Worm (Caenorhabditis elegans) whole organism, young adult: Measurements from ENCODE around the gene K03B8.6.

ENCODE experiments used
- B0035.1 ChIP-seq: sonication (generic microtip); optimal IDR thresholded peaks from 2 replicates; lab custom pipeline; 2016; ENCODE audit warnings: missing genetic modification characterization, mild to moderate bottlenecking, missing compliant biosample characterization, missing genotype, missing genetic modification reagents
- C06A6.2 ChIP-seq: fragments of 200-800 bp; sonication (Bioruptor generic); conservative IDR thresholded peaks from 2 replicates; pipeline ENCODE4 v1.3.6; 2022; ENCODE audit warnings: missing genetic modification characterization, missing compliant biosample characterization
- F22D6.2 ChIP-seq: sonication (generic microtip); optimal IDR thresholded peaks from 2 replicates; lab custom pipeline; 2016; ENCODE audit warnings: mild to moderate bottlenecking, missing genetic modification characterization, missing compliant biosample characterization
- F23B12.7 ChIP-seq: sonication (generic microtip); optimal IDR thresholded peaks from 2 replicates; lab custom pipeline; 2017; ENCODE audit warnings: missing genetic modification characterization, mild to moderate bottlenecking, missing compliant biosample characterization, antibody characterized with exemption, moderate library complexity; ENCODE audit not compliant: insufficient read depth
- F49E8.2 ChIP-seq: sonication (generic microtip); optimal IDR thresholded peaks from 3 replicates; lab custom pipeline; 2017; ENCODE audit warnings: missing genetic modification characterization, mild to moderate bottlenecking, missing compliant biosample characterization, antibody characterized with exemption, moderate library complexity; ENCODE audit not compliant: insufficient read depth
- F52B5.7 ChIP-seq: sonication (generic microtip); optimal IDR thresholded peaks from 2 replicates; lab custom pipeline; 2016; ENCODE audit warnings: mild to moderate bottlenecking, missing genetic modification characterization, missing compliant biosample characterization
- F55B11.4 ChIP-seq: sonication (generic microtip); optimal IDR thresholded peaks from 2 replicates; lab custom pipeline; 2016; ENCODE audit warnings: missing compliant biosample characterization, missing genetic modification characterization, borderline replicate concordance; ENCODE audit not compliant: insufficient read depth
- T07F8.4 ChIP-seq: sonication (generic microtip); optimal IDR thresholded peaks from 2 replicates; lab custom pipeline; 2016; ENCODE audit warnings: mild to moderate bottlenecking, missing genetic modification characterization, moderate library complexity, missing compliant biosample characterization
- Y67H2A.10 ChIP-seq: fragments of 200-800 bp; sonication (Bioruptor generic); conservative IDR thresholded peaks from 2 replicates; pipeline ENCODE4 v1.3.6; 2022; ENCODE audit warnings: missing genetic modification reagents, missing genetic modification characterization, missing compliant biosample characterization
- Y79H2A.3 ChIP-seq: fragments of 200-800 bp; sonication (Bioruptor generic); conservative IDR thresholded peaks from 2 replicates; pipeline ENCODE4 v1.3.6; 2022; ENCODE audit warnings: missing genetic modification reagents, missing genetic modification characterization, missing compliant biosample characterization
- Y95B8A.8 ChIP-seq: fragments of 200-800 bp; sonication (Bioruptor generic); IDR thresholded peaks from 2 replicates; pipeline ENCODE4 v1.3.6; 2022; ENCODE audit warnings: missing genetic modification reagents, missing genetic modification characterization, missing compliant biosample characterization
- ZK185.1 ChIP-seq: sonication (generic microtip); optimal IDR thresholded peaks from 2 replicates; lab custom pipeline; 2016; ENCODE audit warnings: mild to moderate bottlenecking, missing genetic modification characterization, missing compliant biosample characterization; ENCODE audit not compliant: poor library complexity, severe bottlenecking
- aptf-3 ChIP-seq: fragments of 200-800 bp; sonication (Bioruptor generic); IDR thresholded peaks from 2 replicates; pipeline ENCODE4 v1.3.6; 2022; ENCODE audit warnings: missing genetic modification characterization, missing compliant biosample characterization
- atf-7 ChIP-seq: sonication (generic microtip); optimal IDR thresholded peaks from 2 replicates; lab custom pipeline; 2017; ENCODE audit warnings: mild to moderate bottlenecking, missing genetic modification characterization, missing compliant biosample characterization
- athp-1 ChIP-seq: sonication (generic microtip); optimal IDR thresholded peaks from 2 replicates; lab custom pipeline; 2017; ENCODE audit warnings: mild to moderate bottlenecking, missing genetic modification characterization, missing compliant biosample characterization
- attf-3 ChIP-seq: fragments of 200-800 bp; sonication (Bioruptor generic); conservative IDR thresholded peaks from 2 replicates; pipeline ENCODE4 v1.3.6; 2022; ENCODE audit warnings: missing genetic modification reagents, missing genetic modification characterization, missing compliant biosample characterization
- ceh-58 ChIP-seq: fragments of 200-800 bp; sonication (Bioruptor generic); IDR thresholded peaks from 2 replicates; pipeline ENCODE4 v1.3.6; 2022; ENCODE audit warnings: missing genetic modification characterization, missing compliant biosample characterization
- dpff-1 ChIP-seq: sonication (generic microtip); optimal IDR thresholded peaks from 2 replicates; lab custom pipeline; 2017; ENCODE audit warnings: mild to moderate bottlenecking, missing genetic modification characterization, missing compliant biosample characterization
- dpl-1 ChIP-seq: fragments of 150-350 bp; optimal IDR thresholded peaks from 2 replicates; lab custom pipeline; 2014; ENCODE audit warnings: missing biosample characterization, missing genetic modification reagents, missing genetic modification characterization
- efl-1 ChIP-seq: fragments of 150-350 bp; optimal IDR thresholded peaks from 2 replicates; lab custom pipeline; 2014; ENCODE audit warnings: missing biosample characterization, missing genetic modification reagents, missing genetic modification characterization
- egrh-3 ChIP-seq: fragments of 200-800 bp; sonication (Bioruptor generic); IDR thresholded peaks from 2 replicates; pipeline ENCODE4 v1.3.6; 2022; ENCODE audit warnings: missing genetic modification reagents, missing genetic modification characterization, missing compliant biosample characterization
- ekl-4 ChIP-seq: fragments of 200-800 bp; sonication (Bioruptor generic); IDR thresholded peaks from 2 replicates; pipeline ENCODE4 v1.3.6; 2022; ENCODE audit warnings: missing genetic modification reagents, missing genetic modification characterization, missing compliant biosample characterization
- gei-17 ChIP-seq: fragments of 200-800 bp; sonication (Bioruptor generic); optimal IDR thresholded peaks from 2 replicates; lab custom pipeline; 2018; ENCODE audit warnings: mild to moderate bottlenecking, missing genetic modification characterization, missing compliant biosample characterization
- let-607 ChIP-seq, 2 experiments: fragments of 200-800 bp in 1 of 2; sonication (Bioruptor generic) in 1 of 2; sonication (generic microtip) in 1 of 2; optimal IDR thresholded peaks; 2 replicates each; lab custom pipeline; 2016 to 2018; ENCODE audit warnings: mild to moderate bottlenecking in 2 of 2, missing compliant biosample characterization in 2 of 2, missing genetic modification characterization in 2 of 2, moderate library complexity in 2 of 2, missing genotype in 1 of 2
- lin-26 ChIP-seq: fragments of 200-800 bp; sonication (Bioruptor generic); IDR thresholded peaks from 2 replicates; pipeline ENCODE4 v1.3.6; 2022; ENCODE audit warnings: missing genetic modification reagents, missing genetic modification characterization, missing compliant biosample characterization
- lin-54 ChIP-seq: fragments of 200-800 bp; sonication (Bioruptor generic); optimal IDR thresholded peaks from 2 replicates; lab custom pipeline; 2018; ENCODE audit warnings: mild to moderate bottlenecking, missing genetic modification characterization, missing compliant biosample characterization
- madf-10 ChIP-seq: sonication (generic microtip); optimal IDR thresholded peaks from 2 replicates; lab custom pipeline; 2016; ENCODE audit warnings: mild to moderate bottlenecking, missing genetic modification characterization, missing compliant biosample characterization
- madf-3 ChIP-seq: fragments of 200-800 bp; sonication (Bioruptor generic); IDR thresholded peaks from 2 replicates; pipeline ENCODE4 v1.3.6; 2022; ENCODE audit warnings: missing genetic modification reagents, missing genetic modification characterization, missing compliant biosample characterization
- madf-6 ChIP-seq: fragments of 200-800 bp; sonication (Bioruptor generic); IDR thresholded peaks from 2 replicates; pipeline ENCODE4 v1.3.6; 2022; ENCODE audit warnings: missing genetic modification reagents, missing genetic modification characterization, missing compliant biosample characterization
- mel-28 ChIP-seq: sonication (generic microtip); optimal IDR thresholded peaks from 2 replicates; lab custom pipeline; 2016; ENCODE audit warnings: borderline replicate concordance, mild to moderate bottlenecking, missing genetic modification characterization, missing compliant biosample characterization
- mes-4 ChIP-seq: sonication (generic microtip); optimal IDR thresholded peaks from 2 replicates; lab custom pipeline; 2016; ENCODE audit warnings: missing genotype, missing genetic modification characterization, missing compliant biosample characterization
- nfyb-1 ChIP-seq: fragments of 200-800 bp; sonication (Bioruptor generic); IDR thresholded peaks from 2 replicates; pipeline ENCODE4 v1.3.6; 2022; ENCODE audit warnings: missing genetic modification reagents, missing genetic modification characterization, missing compliant biosample characterization
- pha-4 ChIP-seq: fragments of 150-350 bp; sonication (generic microtip); optimal IDR thresholded peaks from 2 replicates; lab custom pipeline; 2014; ENCODE audit warnings: missing biosample characterization, missing genetic modification reagents, missing genetic modification characterization
- rcor-1 ChIP-seq: fragments of 200-800 bp; sonication (Bioruptor generic); IDR thresholded peaks from 2 replicates; pipeline ENCODE4 v1.3.6; 2022; ENCODE audit warnings: missing genetic modification reagents, missing genetic modification characterization, missing compliant biosample characterization
- rec-8 ChIP-seq, 2 experiments: sonication (generic microtip); optimal IDR thresholded peaks; 2 replicates each; lab custom pipeline; 2016; ENCODE audit warnings: mild to moderate bottlenecking in 2 of 2, missing genetic modification characterization in 2 of 2, missing genetic modification reagents in 2 of 2, missing genotype in 2 of 2, missing biosample characterization in 1 of 2, missing compliant biosample characterization in 1 of 2, moderate library complexity in 1 of 2
- repo-1 ChIP-seq: sonication (generic microtip); optimal IDR thresholded peaks from 2 replicates; lab custom pipeline; 2017; ENCODE audit warnings: mild to moderate bottlenecking, missing genetic modification characterization, missing compliant biosample characterization
- snpc-1.1 ChIP-seq: sonication (generic microtip); optimal IDR thresholded peaks from 2 replicates; lab custom pipeline; 2017; ENCODE audit warnings: missing genetic modification characterization, mild to moderate bottlenecking, missing compliant biosample characterization, antibody characterized with exemption, moderate library complexity, missing genotype, missing genetic modification reagents; ENCODE audit not compliant: insufficient read depth
- snpc-1.3 ChIP-seq: sonication (generic microtip); optimal IDR thresholded peaks from 2 replicates; lab custom pipeline; 2017; ENCODE audit warnings: missing genetic modification characterization, mild to moderate bottlenecking, missing compliant biosample characterization, antibody characterized with exemption, moderate library complexity, missing genotype, missing genetic modification reagents; ENCODE audit not compliant: insufficient read depth
- sptf-2 ChIP-seq: fragments of 200-800 bp; sonication (Bioruptor generic); optimal IDR thresholded peaks from 2 replicates; lab custom pipeline; 2018; ENCODE audit warnings: mild to moderate bottlenecking, missing genetic modification characterization, missing compliant biosample characterization
- unc-130 ChIP-seq: sonication (generic microtip); optimal IDR thresholded peaks from 2 replicates; lab custom pipeline; 2016; ENCODE audit warnings: missing genetic modification reagents, missing genetic modification characterization, missing compliant biosample characterization
- unc-62 ChIP-seq: fragments of 150-350 bp; optimal IDR thresholded peaks from 2 replicates; lab custom pipeline; 2014; ENCODE audit warnings: missing biosample characterization, missing genetic modification reagents, missing genetic modification characterization
- xnd-1 ChIP-seq: sonication (generic microtip); optimal IDR thresholded peaks from 2 replicates; lab custom pipeline; 2016; ENCODE audit warnings: missing genotype, missing genetic modification reagents, missing genetic modification characterization, missing compliant biosample characterization
- ztf-22 ChIP-seq: fragments of 200-800 bp; sonication (Bioruptor generic); optimal IDR thresholded peaks from 2 replicates; lab custom pipeline; 2018; ENCODE audit warnings: mild to moderate bottlenecking, missing genetic modification characterization, moderate library complexity, missing compliant biosample characterization
- ztf-3 ChIP-seq: fragments of 200-800 bp; sonication (Bioruptor generic); optimal IDR thresholded peaks from 2 replicates; lab custom pipeline; 2018; ENCODE audit warnings: mild to moderate bottlenecking, missing genetic modification characterization, missing compliant biosample characterization

K03B8.6 gene

DNA sequence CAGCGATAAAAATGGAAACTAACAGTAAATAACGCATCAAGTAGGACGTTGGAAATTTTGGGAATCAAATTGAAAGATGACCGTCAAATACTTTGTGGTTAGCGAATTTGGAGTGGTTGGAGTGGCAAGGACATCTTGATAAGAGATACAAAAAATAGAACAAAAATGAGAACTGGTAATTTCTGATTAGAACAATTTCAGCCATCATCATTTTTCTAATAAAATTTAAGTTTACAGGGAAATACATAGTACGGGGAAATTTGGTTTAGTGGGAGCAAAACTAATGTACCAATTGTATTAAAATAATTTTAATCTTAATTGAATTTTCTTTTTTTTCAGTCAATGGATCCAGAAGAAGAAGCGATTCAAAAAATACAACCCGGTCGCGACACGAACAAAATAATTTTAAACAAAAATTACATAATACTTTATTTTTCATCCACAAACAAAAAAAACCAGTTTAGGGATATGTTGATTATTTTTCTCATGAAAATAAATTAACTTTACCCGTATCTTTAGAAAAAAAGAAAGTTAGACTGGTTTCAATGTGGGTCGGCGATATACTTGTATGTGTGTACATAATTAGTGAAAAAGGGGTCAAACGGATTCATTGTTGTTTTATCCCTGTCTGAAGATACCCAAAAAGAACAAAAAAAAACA, 3.6 kb downstream of the K03B8.6 start, which contains the start of the genes K03B8.8 and grl-3:
K03B8.8 (minus strand) TSS at position 101 of the 660 bp plus-strand sequence.
grl-3 (plus strand) TSS at position 610 of the 660 bp plus-strand sequence.
- no peak for TF ChIP-seq ekl-4 (GFP tag; lab: Robert Waterston, UW)
- TF ChIP-seq repo-1 (tag; lab: Kevin White, UChicago) = no peak
- no peak for TF ChIP-seq snpc-1.1 (tag; lab: Kevin White, UChicago)
- no peak for TF ChIP-seq mes-4
- TF ChIP-seq ztf-3 (GFP tag; lab: Kevin White, UChicago) = no peak
- TF ChIP-seq dpff-1 = no peak
- TF ChIP-seq snpc-1.3 (tag; lab: Kevin White, UChicago) = no peak
- TF ChIP-seq rcor-1 = no peak
- no peak for TF ChIP-seq T07F8.4 (tag; lab: Kevin White, UChicago)
- TF ChIP-seq F55B11.4 (tag; lab: Kevin White, UChicago) = no peak
- TF ChIP-seq gei-17 (GFP tag; lab: Kevin White, UChicago) = no peak
- no peak for TF ChIP-seq F52B5.7 (tag; lab: Kevin White, UChicago)
- TF ChIP-seq Y67H2A.10 (GFP tag; lab: Robert Waterston, UW) = no peak
- no peak for TF ChIP-seq C06A6.2 (GFP tag; lab: Robert Waterston, UW)

DNA sequence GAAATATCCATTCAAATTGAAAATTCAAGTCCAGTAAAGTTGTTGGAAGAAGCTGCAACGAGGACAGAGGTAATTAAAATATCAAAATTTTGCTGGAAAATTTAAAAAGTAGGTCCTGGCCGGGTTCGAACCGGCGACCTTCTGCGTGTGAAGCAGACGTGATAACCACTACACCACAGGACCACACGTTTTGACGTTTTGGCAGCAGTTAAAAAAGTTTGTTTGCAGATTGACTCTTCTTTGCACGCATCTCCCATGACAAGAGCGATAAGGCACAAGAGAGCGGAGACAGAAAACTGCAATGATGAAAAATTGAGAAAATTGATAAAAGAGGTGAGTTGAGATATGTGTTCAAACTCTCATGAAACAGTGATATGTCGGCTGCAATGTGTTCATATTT, 4.7 kb downstream of the K03B8.6 start:
- TF ChIP-seq Y79H2A.3 (GFP tag; lab: Robert Waterston, UW) (no peak), unc-62 (GFP tag; lab: Kevin White, UChicago) (no peak), lin-26 (peak; percentile 80), madf-3 (GFP tag; lab: Robert Waterston, UW) (no peak), F23B12.7 (tag; lab: Kevin White, UChicago) (no peak), efl-1 (no peak), lin-54 (GFP tag; lab: Kevin White, UChicago) (peak; percentile 62), aptf-3 (GFP tag; lab: Robert Waterston, UW) (no peak), mel-28 (tag; lab: Kevin White, UChicago) (no peak), T07F8.4 (tag; lab: Kevin White, UChicago) (no peak), let-607 (tag; optimal IDR thresholded peaks at IDR 0.05; lab: Kevin White, UChicago) (peak in 1 of 2 experiments; percentile 18), F22D6.2 (tag; lab: Kevin White, UChicago) (no peak), F49E8.2 (tag; lab: Kevin White, UChicago) (no peak), athp-1 (tag; lab: Kevin White, UChicago) (peak; percentile 63), unc-130 (peak; percentile 5), madf-6 (GFP tag; lab: Robert Waterston, UW) (no peak; the same call in 1 of the 2 replicates), ceh-58 (GFP tag; lab: Robert Waterston, UW) (no peak), Y95B8A.8 (GFP tag; lab: Robert Waterston, UW) (no peak), dpl-1 (GFP tag; lab: Kevin White, UChicago) (no peak), rec-8 (tag; optimal IDR thresholded peaks at IDR 0.05; lab: Kevin White, UChicago) (peak in 1 of 2 experiments; percentile 63), atf-7 (tag; lab: Kevin White, UChicago) (peak; percentile 20), mes-4 (no peak), B0035.1 (tag; lab: Kevin White, UChicago) (no peak), dpff-1 (no peak), madf-10 (tag; lab: Kevin White, UChicago) (no peak), xnd-1 (tag; lab: Kevin White, UChicago) (no peak), gei-17 (GFP tag; lab: Kevin White, UChicago) (no peak), ztf-22 (no peak), sptf-2 (no peak), C06A6.2 (GFP tag; lab: Robert Waterston, UW) (no peak), nfyb-1 (GFP tag; lab: Robert Waterston, UW) (peak; percentile 63), ZK185.1 (tag; lab: Kevin White, UChicago) (peak; percentile 42), pha-4 (tag; lab: Kevin White, UChicago) (no peak), attf-3 (GFP tag; lab: Robert Waterston, UW) (no peak), egrh-3 (0 out of 2 replicates have a peak, but pooled peaks have one; percentile 6)
